Worm (Caenorhabditis elegans): ENCODE results near the gene C08B6.5.

DNA sequence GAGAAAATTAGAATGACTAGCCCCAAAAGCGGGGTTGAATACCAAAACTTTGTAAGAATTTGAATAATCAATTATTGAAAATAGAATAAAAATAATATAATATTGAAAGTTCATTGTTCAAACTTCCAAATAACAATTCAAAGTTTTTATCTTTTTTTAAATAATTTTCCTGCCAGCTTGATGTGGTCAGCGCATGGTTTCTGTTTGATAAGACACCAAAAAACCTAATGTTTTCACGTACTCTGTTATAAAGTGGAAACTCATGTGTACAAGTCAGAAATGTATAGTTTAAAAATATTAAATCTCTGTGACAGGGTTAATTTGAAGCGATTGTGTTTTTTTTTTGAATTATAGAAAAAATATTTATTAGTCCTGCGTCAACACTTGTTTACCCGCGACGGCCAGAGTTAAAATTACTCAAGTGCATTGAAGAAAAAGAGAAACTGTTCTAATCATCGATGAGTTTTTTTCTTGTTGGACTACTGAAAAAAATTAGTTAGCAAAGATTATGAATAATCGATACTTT lies 12.7 kb upstream of the C08B6.5 start, which contains the start of gene ugt-17:
- TF ChIP-seq aly-1 (tag; optimal IDR thresholded peaks at IDR 0.05) (no peak), tbx-37 (GFP tag; conservative IDR thresholded peaks at IDR 0.05) (no peak), B0310.2 (tag; optimal IDR thresholded peaks at IDR 0.05) (no peak), tra-4 (tag; optimal IDR thresholded peaks at IDR 0.05) (no peak), ets-7 (tag; optimal IDR thresholded peaks at IDR 0.05) (no peak), ama-1 (optimal IDR thresholded peaks at IDR 0.05) (no peak), hnd-1 (tag; optimal IDR thresholded peaks at IDR 0.05) (no peak), flt-1 (GFP tag; IDR thresholded peaks at IDR 0.05) (no peak), pes-1 (GFP tag; IDR thresholded peaks at IDR 0.05) (no peak), hmbx-1 (tag; optimal IDR thresholded peaks at IDR 0.05) (no peak), ceh-13 (GFP tag; optimal IDR thresholded peaks at IDR 0.05) (no peak), tbx-11 (GFP tag; IDR thresholded peaks at IDR 0.05) (no peak)
